Fruit fly (Drosophila melanogaster) whole organism, adult: Measurements from ENCODE around the gene CG45490.
"Not testable (repeated sequence)": the region's sequence is repeated elsewhere in the genome, so short reads cannot be mapped to it uniquely, and the experiment has no call there.

Source experiments
- CG11617 ChIP-seq: fragments of 200-800 bp; sonication (Bioruptor generic); optimal IDR thresholded peaks from 2 replicates; lab custom pipeline; 2017; ENCODE audit warnings: mild to moderate bottlenecking, missing biosample characterization, missing genetic modification reagents, missing genetic modification characterization
- CG12768 ChIP-seq: fragments of 200-800 bp; sonication (Bioruptor generic); optimal IDR thresholded peaks from 2 replicates; lab custom pipeline; 2017; ENCODE audit warnings: missing biosample characterization, missing genetic modification characterization, mild to moderate bottlenecking, moderate library complexity, missing genetic modification reagents
- CG14711 ChIP-seq: fragments of 200-800 bp; sonication (Bioruptor generic); optimal IDR thresholded peaks from 2 replicates; lab custom pipeline; 2018; ENCODE audit warnings: missing biosample characterization, mild to moderate bottlenecking, missing genetic modification characterization, moderate library complexity
- CG1620 ChIP-seq: fragments of 200-800 bp; sonication (Bioruptor generic); optimal IDR thresholded peaks from 2 replicates; lab custom pipeline; 2016; ENCODE audit warnings: missing biosample characterization, missing genetic modification characterization
- CG33017 ChIP-seq: fragments of 200-800 bp; sonication (Bioruptor generic); optimal IDR thresholded peaks from 2 replicates; lab custom pipeline; 2018; ENCODE audit warnings: missing biosample characterization, mild to moderate bottlenecking, missing genetic modification characterization, moderate library complexity
- CG7045 ChIP-seq: fragments of 200-800 bp; sonication (Bioruptor generic); optimal IDR thresholded peaks from 2 replicates; lab custom pipeline; 2017; ENCODE audit warnings: missing biosample characterization, mild to moderate bottlenecking, missing genetic modification characterization
- CG7101 ChIP-seq: fragments of 200-800 bp; sonication (Bioruptor generic); optimal IDR thresholded peaks from 2 replicates; lab custom pipeline; 2018; ENCODE audit warnings: missing biosample characterization, mild to moderate bottlenecking, missing genetic modification characterization, moderate library complexity
- Clk ChIP-seq: fragments of 200-800 bp; sonication (Bioruptor generic); optimal IDR thresholded peaks from 2 replicates; lab custom pipeline; 2017; ENCODE audit warnings: missing biosample characterization, missing genetic modification characterization
- Crg-1 ChIP-seq: fragments of 200-800 bp; sonication (Bioruptor generic); optimal IDR thresholded peaks from 2 replicates; lab custom pipeline; 2016; ENCODE audit warnings: missing biosample characterization, missing genetic modification characterization
- Hr96 ChIP-seq: fragments of 200-800 bp; sonication (Bioruptor generic); optimal IDR thresholded peaks from 2 replicates; lab custom pipeline; 2016; ENCODE audit warnings: missing biosample characterization, missing genetic modification characterization
- Mnt ChIP-seq: fragments of 200-800 bp; sonication (Bioruptor generic); optimal IDR thresholded peaks from 2 replicates; lab custom pipeline; 2016; ENCODE audit warnings: missing biosample characterization, mild to moderate bottlenecking, missing genetic modification characterization
- bab1 ChIP-seq: fragments of 200-800 bp; sonication (Bioruptor generic); optimal IDR thresholded peaks from 3 replicates; lab custom pipeline; 2019; ENCODE audit warnings: missing biosample characterization, mild to moderate bottlenecking, missing genetic modification characterization, moderate library complexity
- cic ChIP-seq: fragments of 200-800 bp; sonication (Bioruptor generic); optimal IDR thresholded peaks from 2 replicates; lab custom pipeline; 2017; ENCODE audit warnings: missing biosample characterization, mild to moderate bottlenecking, missing genetic modification characterization, moderate library complexity
- cnc ChIP-seq, 2 experiments: fragments of >200 bp; optimal IDR thresholded peaks; 2 replicates each; lab custom pipeline; 2017
- kay ChIP-seq: fragments of 200-800 bp; sonication (Bioruptor generic); peaks from one replicate; lab custom pipeline; 2016; ENCODE audit warnings: missing biosample characterization, missing genetic modification characterization, borderline replicate concordance
- ovo ChIP-seq: fragments of 200-800 bp; sonication (Bioruptor generic); optimal IDR thresholded peaks from 2 replicates; lab custom pipeline; 2016; ENCODE audit warnings: missing biosample characterization, missing genetic modification characterization
- pad ChIP-seq: fragments of 200-800 bp; sonication (Bioruptor generic); optimal IDR thresholded peaks from 3 replicates; lab custom pipeline; 2017; ENCODE audit warnings: missing biosample characterization, missing genetic modification characterization, mild to moderate bottlenecking, moderate library complexity, missing genetic modification reagents
- tj ChIP-seq: fragments of 200-800 bp; sonication (Bioruptor generic); optimal IDR thresholded peaks from 3 replicates; lab custom pipeline; 2017; ENCODE audit warnings: missing biosample characterization, mild to moderate bottlenecking, missing genetic modification characterization, moderate library complexity
- toe ChIP-seq: fragments of 200-800 bp; sonication (Bioruptor generic); optimal IDR thresholded peaks from 2 replicates; lab custom pipeline; 2016; ENCODE audit warnings: missing biosample characterization, missing genetic modification characterization

Gene CG45490

dm6 chrX:19938894-19939293 is 4.8 kb upstream of the CG45490 start, which contains the start of gene CG45491:
TSS of gene CG45491 (minus strand) at chrX:19938994.
- TF ChIP-seq cnc (optimal IDR thresholded peaks at IDR 0.05; lab: Kevin White, UChicago); CG1620 (GFP tag; lab: Kevin White, UChicago); CG11617 (GFP tag; lab: Kevin White, UChicago): not testable (repeated sequence)

- TF ChIP-seq cic (GFP tag; lab: Kevin White, UChicago); cnc (optimal IDR thresholded peaks at IDR 0.05; lab: Kevin White, UChicago); CG33017 (tag; lab: Kevin White, UChicago): not testable (repeated sequence)
These were observed 5.0 kb downstream of the CG45490 start, which contains the start of gene CG45489 for dm6 chrX:19929078-19929477. TSS of gene CG45489 (minus strand) at chrX:19929178.

DNA sequence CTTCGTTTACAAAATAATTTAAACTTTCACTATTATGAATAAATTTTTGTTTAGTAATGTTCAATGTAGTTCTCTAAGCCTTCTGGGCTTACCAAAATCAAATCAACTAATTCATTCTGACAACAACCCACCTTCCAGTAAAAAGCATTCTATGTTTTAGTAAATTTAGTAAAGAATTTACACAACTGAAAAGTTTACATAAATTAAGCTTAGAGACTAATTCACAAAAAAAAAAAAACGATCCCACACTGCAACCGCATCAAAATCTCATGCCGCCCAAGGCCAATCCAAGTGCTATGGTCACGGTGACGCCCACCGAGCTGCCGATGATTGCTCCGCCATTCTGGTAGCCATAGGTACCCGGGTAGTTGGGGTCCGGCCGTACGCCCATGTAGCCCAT is 13.8 kb downstream of the CG45490 start, which contains the start of gene CG45488:
Gene CG45488, minus strand, starts transcription at position 101 of the 400 bp plus-strand sequence.
- not testable (repeated sequence) for TF ChIP-seq CG33017 (tag; lab: Kevin White, UChicago); ovo; bab1 (GFP tag; lab: Kevin White, UChicago)

- not testable (repeated sequence) for TF ChIP-seq CG1620, pad, tj (GFP tag; lab: Kevin White, UChicago)
These were observed 18.9 kb downstream of the CG45490 start, which contains the start of gene CG45487 for dm6 chrX:19915181-19915580. TSS of gene CG45487 (minus strand) at chrX:19915281.

DNA sequence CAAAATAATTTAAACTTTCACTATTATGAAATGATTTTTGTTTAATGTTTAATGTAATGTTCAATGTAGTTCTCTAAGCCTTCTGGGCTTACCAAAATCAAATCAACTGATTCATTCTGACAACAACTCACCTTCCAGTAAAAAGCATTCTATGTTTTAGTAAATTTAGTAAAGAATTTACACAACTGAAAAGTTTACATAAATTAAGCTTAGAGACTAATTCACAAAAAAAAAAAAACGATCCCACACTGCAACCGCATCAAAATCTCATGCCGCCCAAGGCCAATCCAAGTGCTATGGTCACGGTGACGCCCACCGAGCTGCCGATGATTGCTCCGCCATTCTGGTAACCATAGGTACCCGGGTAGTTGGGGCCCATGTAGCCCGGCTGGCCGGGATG is 24.1 kb downstream of the CG45490 start, which contains the start of gene CG45486:
Gene CG45486, minus strand, starts transcription at position 101 of the 400 bp plus-strand sequence.
- TF ChIP-seq pad, tj, cic (GFP tag; lab: Kevin White, UChicago): not testable (repeated sequence)

DNA sequence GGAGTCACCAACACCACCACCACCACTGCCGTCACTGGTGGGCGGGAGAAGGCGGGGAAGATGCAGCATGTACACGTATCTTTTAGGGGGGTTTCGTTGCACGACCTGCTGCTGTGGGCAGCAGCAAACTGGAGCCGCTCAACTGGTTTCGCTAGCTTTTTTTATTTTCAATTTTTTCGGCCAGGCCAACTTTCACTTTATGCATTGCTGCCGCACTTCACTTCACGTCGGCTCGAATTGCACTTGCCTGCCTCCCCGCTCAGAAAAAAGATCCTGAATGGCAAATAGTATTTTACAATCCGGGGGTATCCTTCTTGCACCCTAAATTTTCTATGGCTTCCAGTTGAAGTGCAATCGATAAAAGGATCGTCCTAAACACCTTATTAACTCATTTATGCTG is 34.1 kb downstream of the CG45490 start:
- TF ChIP-seq toe (GFP tag; lab: Kevin White, UChicago) (no peak), CG7101 (tag; lab: Kevin White, UChicago) (no peak), Mnt (no peak), tj (GFP tag; lab: Kevin White, UChicago) (no peak), pad (GFP tag; lab: Kevin White, UChicago) (no peak), CG11617 (GFP tag; lab: Kevin White, UChicago) (no peak), kay (GFP tag; lab: Kevin White, UChicago) (no peak)

DNA sequence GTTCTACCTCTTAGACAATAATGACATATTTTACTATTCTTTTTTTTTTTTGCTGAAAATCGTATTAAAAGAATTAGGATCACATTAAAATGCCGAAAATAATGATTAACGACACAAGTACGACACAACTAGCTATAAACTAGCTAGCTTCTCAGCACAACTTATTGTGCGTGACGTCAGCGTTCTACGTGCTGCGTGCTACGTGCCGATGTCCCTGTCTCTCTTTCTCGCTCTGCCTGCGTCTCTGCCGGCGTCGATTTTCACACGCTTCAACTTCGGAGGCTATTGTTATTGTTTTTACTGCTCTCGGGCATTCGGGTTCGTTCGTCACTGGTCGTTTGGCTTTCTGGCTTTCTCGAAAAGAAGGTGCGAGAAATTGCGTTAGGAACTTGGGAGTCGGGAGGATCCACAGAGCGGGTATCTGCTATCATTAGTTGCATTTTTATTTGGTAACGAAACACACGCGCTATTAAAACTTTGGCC is 36.1 kb downstream of the CG45490 start:
- TF ChIP-seq CG11617 (GFP tag; lab: Kevin White, UChicago) (no peak), Clk (GFP tag; lab: Kevin White, UChicago) (no peak), CG7101 (tag; lab: Kevin White, UChicago) (no peak), CG14711 (tag; lab: Kevin White, UChicago) (no peak), CG7045 (GFP tag; lab: Kevin White, UChicago) (no peak), cnc (optimal IDR thresholded peaks at IDR 0.05; lab: Kevin White, UChicago) (no peak), Crg-1 (GFP tag; lab: Kevin White, UChicago) (no peak), pad (GFP tag; lab: Kevin White, UChicago) (no peak)

- TF ChIP-seq Hr96 (GFP tag; lab: Kevin White, UChicago) (peak; percentile 13), cic (GFP tag; lab: Kevin White, UChicago) (no peak), Mnt (no peak), CG14711 (tag; lab: Kevin White, UChicago) (no peak), Clk (GFP tag; lab: Kevin White, UChicago) (no peak), CG12768 (GFP tag; lab: Kevin White, UChicago) (no peak), kay (GFP tag; lab: Kevin White, UChicago) (peak; percentile 16), Crg-1 (GFP tag; lab: Kevin White, UChicago) (no peak), tj (GFP tag; lab: Kevin White, UChicago) (peak; percentile 13)
These were observed 36.6 kb downstream of the CG45490 start for dm6 chrX:19897328-19897990.
